Worm (Caenorhabditis elegans): ENCODE measurements around the gene ins-13.
A peak's percentile ranks its signal among the peaks of the same experiment; 100 is the strongest.

- peak; percentile 8 for TF ChIP-seq lin-39 (tag; optimal IDR thresholded peaks at IDR 0.05)
- no peak for TF ChIP-seq nhr-76 (tag; optimal IDR thresholded peaks at IDR 0.05)
Observed at ce11 chrII:5593377-5593932, 48.8 kb upstream of the ins-13 start, which contains the start of gene cdc-14.
